Worm (Caenorhabditis elegans) whole organism, young adult: ENCODE results near the gene srt-35.

Experiments
- F39B2.1 ChIP-seq: fragments of 200-800 bp; sonication (Bioruptor generic); IDR thresholded peaks from 2 replicates; pipeline ENCODE4 v1.3.6; 2022; ENCODE audit warnings: missing genetic modification reagents, missing genetic modification characterization, missing compliant biosample characterization
- Y56A3A.18 ChIP-seq: fragments of 200-800 bp; sonication (Bioruptor generic); IDR thresholded peaks from 2 replicates; pipeline ENCODE4 v1.3.6; 2022; ENCODE audit warnings: missing genetic modification reagents, missing genetic modification characterization, missing compliant biosample characterization
- aptf-2 ChIP-seq: fragments of 200-800 bp; sonication (Bioruptor generic); conservative IDR thresholded peaks from 2 replicates; pipeline ENCODE4 v1.3.6; 2022; ENCODE audit warnings: missing genetic modification reagents, missing genetic modification characterization, missing compliant biosample characterization
- ceh-100 ChIP-seq: fragments of 200-800 bp; sonication (Bioruptor generic); IDR thresholded peaks from 2 replicates; pipeline ENCODE4 v1.3.6; 2022; ENCODE audit warnings: missing genetic modification reagents, missing genetic modification characterization, missing compliant biosample characterization
- dpl-1 ChIP-seq: fragments of 150-350 bp; optimal IDR thresholded peaks from 2 replicates; lab custom pipeline; 2014; ENCODE audit warnings: missing biosample characterization, missing genetic modification reagents, missing genetic modification characterization
- egl-18 ChIP-seq: fragments of 200-800 bp; sonication (Bioruptor generic); IDR thresholded peaks from 2 replicates; pipeline ENCODE4 v1.3.6; 2022; ENCODE audit warnings: missing genetic modification reagents, missing genetic modification characterization, missing compliant biosample characterization
- nhr-90 ChIP-seq: sonication (generic microtip); optimal IDR thresholded peaks from 2 replicates; lab custom pipeline; 2016; ENCODE audit warnings: missing genotype, mild to moderate bottlenecking, missing genetic modification characterization, missing compliant biosample characterization
- pha-4 ChIP-seq: fragments of 150-350 bp; sonication (generic microtip); optimal IDR thresholded peaks from 2 replicates; lab custom pipeline; 2014; ENCODE audit warnings: missing biosample characterization, missing genetic modification reagents, missing genetic modification characterization
- rpc-1 ChIP-seq, 2 experiments: fragments of 150-350 bp in 1 of 2; sonication (generic microtip) in 1 of 2; optimal IDR thresholded peaks; 2 replicates each; lab custom pipeline; 2014 to 2018; ENCODE audit warnings: missing biosample characterization in 1 of 2, missing genetic modification characterization in 1 of 2, missing genetic modification reagents in 1 of 2, missing genotype in 1 of 2
- snpc-1.1 ChIP-seq: sonication (generic microtip); optimal IDR thresholded peaks from 2 replicates; lab custom pipeline; 2017; ENCODE audit warnings: missing genetic modification characterization, mild to moderate bottlenecking, missing compliant biosample characterization, antibody characterized with exemption, moderate library complexity, missing genotype, missing genetic modification reagents; ENCODE audit not compliant: insufficient read depth
- ztf-28 ChIP-seq: fragments of 200-800 bp; sonication (Bioruptor generic); IDR thresholded peaks from 2 replicates; pipeline ENCODE4 v1.3.6; 2022; ENCODE audit warnings: missing genetic modification reagents, missing genetic modification characterization, missing compliant biosample characterization

DNA sequence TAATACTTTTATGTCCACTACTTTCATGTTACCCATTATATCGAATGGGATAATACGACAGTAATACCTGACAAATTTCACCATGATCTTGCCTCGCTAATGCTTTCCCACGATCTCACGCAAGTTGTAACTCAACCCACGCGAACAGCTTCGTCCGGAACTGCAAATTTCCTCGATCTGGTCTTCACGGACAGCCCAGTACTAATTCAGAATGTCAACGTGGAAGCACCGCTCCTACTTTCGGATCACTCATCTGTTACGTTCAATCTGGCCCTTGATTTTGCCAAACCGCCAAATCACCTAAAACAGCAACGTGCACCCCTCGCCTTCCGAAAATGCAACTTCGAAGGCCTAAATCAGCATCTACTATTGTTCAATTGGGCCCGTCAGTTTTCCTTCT, 9.0 kb upstream of the srt-35 start:
- no peak for TF ChIP-seq egl-18 (GFP tag; lab: Robert Waterston, UW)
- no peak for TF ChIP-seq pha-4
- TF ChIP-seq dpl-1 (GFP tag; lab: Kevin White, UChicago), result no peak
- TF ChIP-seq Y56A3A.18, result no peak
- TF ChIP-seq aptf-2 (GFP tag; lab: Robert Waterston, UW), result no peak
- no peak for TF ChIP-seq F39B2.1 (GFP tag; lab: Robert Waterston, UW)
- TF ChIP-seq ztf-28 (GFP tag; lab: Robert Waterston, UW), result no peak
- TF ChIP-seq nhr-90 (tag; lab: Kevin White, UChicago), result no peak
- no peak for TF ChIP-seq snpc-1.1 (tag; lab: Kevin White, UChicago)
- TF ChIP-seq ceh-100, result no peak
- TF ChIP-seq rpc-1 (optimal IDR thresholded peaks at IDR 0.05; lab: Kevin White, UChicago), result no peak
- no peak for TF ChIP-seq rpc-1 (tag; optimal IDR thresholded peaks at IDR 0.05; lab: Kevin White, UChicago)
